Worm (Caenorhabditis elegans) whole organism, L3 larva: ENCODE data around the gene F36F12.2.

Source experiments
- ceh-9 ChIP-seq: sonication (generic microtip); optimal IDR thresholded peaks from 2 replicates; lab custom pipeline; 2018; ENCODE audit warnings: missing biosample characterization, missing genetic modification characterization
- egl-27 ChIP-seq: sonication (generic microtip); optimal IDR thresholded peaks from 4 replicates; lab custom pipeline; 2017; ENCODE audit warnings: missing biosample characterization, missing genetic modification reagents, missing genetic modification characterization
- fkh-10 ChIP-seq: sonication (generic microtip); optimal IDR thresholded peaks from 2 replicates; lab custom pipeline; 2017; ENCODE audit warnings: missing biosample characterization, missing genetic modification reagents, missing genetic modification characterization
- mdl-1 ChIP-seq: fragments of 150-350 bp; optimal IDR thresholded peaks from 2 replicates; lab custom pipeline; 2014; ENCODE audit warnings: missing biosample characterization, missing genetic modification characterization
- nhr-28 ChIP-seq: fragments of 150-350 bp; optimal IDR thresholded peaks from 2 replicates; lab custom pipeline; 2014; ENCODE audit warnings: missing biosample characterization, missing genetic modification characterization
- pqm-1 ChIP-seq: fragments of 150-350 bp; optimal IDR thresholded peaks from 2 replicates; lab custom pipeline; 2017; ENCODE audit warnings: missing biosample characterization, missing genetic modification characterization, inconsistent platforms

- TF ChIP-seq pqm-1 (no peak), fkh-10 (GFP tag; lab: Kevin White, UChicago) (no peak), ceh-9 (tag; lab: Kevin White, UChicago) (no peak), mdl-1 (no peak), nhr-28 (tag; lab: Kevin White, UChicago) (no peak), egl-27 (no peak)
These were observed 24.4 kb upstream of the F36F12.2 start, which contains the start of gene F22F7.11 for ce11 chrV:2119529-2119928.
